Worm (Caenorhabditis elegans) whole organism, mixed stage, embryonic: ENCODE measurements around the gene idpp-12.

Experiments
- M03D4.4 ChIP-seq: sonication (generic microtip); optimal IDR thresholded peaks from 2 replicates; lab custom pipeline; 2017; ENCODE audit warnings: mild to moderate bottlenecking, missing genetic modification characterization, missing compliant biosample characterization
- ceh-43 ChIP-seq: fragments of 200-800 bp; sonication (Bioruptor generic); optimal IDR thresholded peaks from 2 replicates; lab custom pipeline; 2018; ENCODE audit warnings: mild to moderate bottlenecking, missing genetic modification characterization, moderate library complexity, missing compliant biosample characterization
- lsy-2 ChIP-seq: fragments of 150-350 bp; optimal IDR thresholded peaks from 2 replicates; lab custom pipeline; 2014; ENCODE audit warnings: missing biosample characterization, missing genetic modification characterization
- mls-2 ChIP-seq: sonication (generic microtip); optimal IDR thresholded peaks from 2 replicates; lab custom pipeline; 2016; ENCODE audit warnings: mild to moderate bottlenecking, missing genetic modification characterization, moderate library complexity, missing compliant biosample characterization
- unc-62 ChIP-seq: fragments of 150-350 bp; optimal IDR thresholded peaks from 2 replicates; lab custom pipeline; 2014; ENCODE audit warnings: missing biosample characterization, missing genetic modification reagents, missing genetic modification characterization

DNA sequence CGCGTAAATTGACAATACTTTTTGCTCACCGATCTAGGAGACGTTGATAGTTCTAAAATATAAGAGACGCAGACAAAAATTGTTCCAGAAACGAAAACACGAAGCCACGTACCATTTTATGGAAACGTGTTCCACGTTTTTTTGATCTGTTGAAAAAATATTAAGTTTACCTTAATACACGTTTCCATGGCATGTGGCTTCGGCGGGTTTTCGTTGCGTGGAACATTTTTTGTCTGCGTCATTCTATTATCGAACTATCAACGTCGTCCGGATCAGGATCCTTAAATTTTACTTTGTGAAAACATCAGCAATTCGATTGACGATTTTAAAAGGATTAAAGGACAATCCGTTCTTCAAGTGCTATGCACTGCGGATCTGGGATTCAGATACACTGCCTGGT is 38.1 kb upstream of the idpp-12 start, which contains the start of gene T26C12.2:
- TF ChIP-seq lsy-2 (tag; lab: Kevin White, UChicago) (no peak), mls-2 (tag; lab: Kevin White, UChicago) (no peak), unc-62 (GFP tag; lab: Kevin White, UChicago) (no peak), ceh-43 (GFP tag; lab: Kevin White, UChicago) (no peak), M03D4.4 (tag; lab: Kevin White, UChicago) (no peak)
